Fruit fly (Drosophila melanogaster) whole organism, prepupa: ENCODE results near the gene Gss2.

ENCODE experiments used
- Blimp-1 ChIP-seq: fragments of 200-800 bp; sonication (Bioruptor generic); optimal IDR thresholded peaks from 3 replicates; lab custom pipeline; 2017; ENCODE audit warnings: missing biosample characterization, missing genetic modification characterization, mild to moderate bottlenecking, moderate library complexity, missing genetic modification reagents
- CG10631 ChIP-seq: fragments of 200-800 bp; sonication (Bioruptor generic); optimal IDR thresholded peaks from 2 replicates; lab custom pipeline; 2016; ENCODE audit warnings: missing biosample characterization, missing genetic modification characterization
- CG10669 ChIP-seq: fragments of 200-800 bp; sonication (Bioruptor generic); optimal IDR thresholded peaks from 3 replicates; lab custom pipeline; 2018; ENCODE audit warnings: missing biosample characterization, mild to moderate bottlenecking, missing genetic modification characterization, moderate library complexity
- CG11294 ChIP-seq: fragments of 200-800 bp; sonication (Bioruptor generic); IDR thresholded peaks from 2 replicates; pipeline ENCODE4 v1.3.6; 2022; ENCODE audit warnings: missing biosample characterization, missing genetic modification characterization
- CG11762 ChIP-seq: fragments of 200-800 bp; sonication (Bioruptor generic); optimal IDR thresholded peaks from 3 replicates; lab custom pipeline; 2016; ENCODE audit warnings: missing biosample characterization, missing genetic modification characterization; ENCODE audit not compliant: insufficient read depth
- CG15336 ChIP-seq: fragments of 200-800 bp; sonication (Bioruptor generic); IDR thresholded peaks from 2 replicates; pipeline ENCODE4 v1.3.6; 2022; ENCODE audit warnings: missing biosample characterization, missing genetic modification characterization
- CG1621 ChIP-seq: fragments of 200-800 bp; sonication (Bioruptor generic); optimal IDR thresholded peaks from 3 replicates; lab custom pipeline; 2018; ENCODE audit warnings: missing biosample characterization, mild to moderate bottlenecking, missing genetic modification characterization
- CG16779 ChIP-seq: fragments of 200-800 bp; sonication (Bioruptor generic); optimal IDR thresholded peaks from 3 replicates; lab custom pipeline; 2017; ENCODE audit warnings: missing biosample characterization, mild to moderate bottlenecking, missing genetic modification characterization
- CG31627 ChIP-seq: fragments of 200-800 bp; sonication (Bioruptor generic); optimal IDR thresholded peaks from 3 replicates; lab custom pipeline; 2016; ENCODE audit warnings: missing biosample characterization, missing genetic modification characterization
- CG34406 ChIP-seq: fragments of 200-800 bp; sonication (Bioruptor generic); optimal IDR thresholded peaks from 3 replicates; lab custom pipeline; 2016; ENCODE audit warnings: missing biosample characterization, missing genetic modification characterization
- CG6163 ChIP-seq: fragments of 200-800 bp; sonication (Bioruptor generic); IDR thresholded peaks from 3 replicates; pipeline ENCODE4 v1.3.6; 2022; ENCODE audit warnings: missing biosample characterization, missing genetic modification characterization
- CG6276 ChIP-seq: fragments of 200-800 bp; sonication (Bioruptor generic); optimal IDR thresholded peaks from 2 replicates; lab custom pipeline; 2017; ENCODE audit warnings: missing biosample characterization, mild to moderate bottlenecking, missing genetic modification characterization
- CG6854 ChIP-seq: fragments of 200-800 bp; sonication (Bioruptor generic); optimal IDR thresholded peaks from 2 replicates; lab custom pipeline; 2017; ENCODE audit warnings: missing biosample characterization, mild to moderate bottlenecking, missing genetic modification characterization
- CG7368 ChIP-seq: fragments of 200-800 bp; sonication (Bioruptor generic); optimal IDR thresholded peaks from 3 replicates; lab custom pipeline; 2016; ENCODE audit warnings: missing biosample characterization, missing genetic modification characterization
- CG8119 ChIP-seq: fragments of 200-800 bp; sonication (Bioruptor generic); IDR thresholded peaks from 3 replicates; pipeline ENCODE4 v1.3.6; 2022; ENCODE audit warnings: missing biosample characterization, missing genetic modification characterization
- CG8319 ChIP-seq: fragments of 200-800 bp; sonication (Bioruptor generic); optimal IDR thresholded peaks from 3 replicates; lab custom pipeline; 2016; ENCODE audit warnings: missing biosample characterization, missing genetic modification characterization
- CG8632 ChIP-seq: fragments of 200-800 bp; sonication (Bioruptor generic); optimal IDR thresholded peaks from 3 replicates; lab custom pipeline; 2016; ENCODE audit warnings: missing biosample characterization, missing genetic modification characterization
- Eip78C ChIP-seq: fragments of 200-800 bp; sonication (Bioruptor generic); peaks from one replicate; lab custom pipeline; 2016; ENCODE audit warnings: missing biosample characterization, missing genetic modification characterization
- Eip93F ChIP-seq: fragments of 200-800 bp; sonication (Bioruptor generic); optimal IDR thresholded peaks from 2 replicates; lab custom pipeline; 2016; ENCODE audit warnings: missing biosample characterization, mild to moderate bottlenecking, missing genetic modification characterization
- Ets96B ChIP-seq: fragments of 200-800 bp; optimal IDR thresholded peaks from 2 replicates; lab custom pipeline; 2019; ENCODE audit warnings: missing biosample characterization, mild to moderate bottlenecking, missing genetic modification characterization, moderate library complexity
- Gug ChIP-seq: fragments of 200-800 bp; sonication (Bioruptor generic); IDR thresholded peaks from 2 replicates; pipeline ENCODE4 v1.3.6; 2022; ENCODE audit warnings: missing biosample characterization, missing genetic modification characterization
- Hr38 ChIP-seq: sonication (Bioruptor generic); optimal IDR thresholded peaks from 2 replicates; lab custom pipeline; 2016; ENCODE audit warnings: missing biosample characterization, missing genetic modification characterization
- Hr39 ChIP-seq: fragments of 200-800 bp; sonication (Bioruptor generic); optimal IDR thresholded peaks from 2 replicates; lab custom pipeline; 2016; ENCODE audit warnings: missing biosample characterization, missing genetic modification characterization
- Lpt ChIP-seq: fragments of 200-800 bp; sonication (Bioruptor generic); optimal IDR thresholded peaks from 3 replicates; lab custom pipeline; 2016; ENCODE audit warnings: missing biosample characterization, missing genetic modification characterization
- OdsH ChIP-seq: fragments of 200-800 bp; sonication (Bioruptor generic); optimal IDR thresholded peaks from 3 replicates; lab custom pipeline; 2016; ENCODE audit warnings: missing biosample characterization, missing genetic modification characterization
- Smox ChIP-seq: fragments of 200-800 bp; sonication (Bioruptor generic); optimal IDR thresholded peaks from 3 replicates; lab custom pipeline; 2016; ENCODE audit warnings: missing biosample characterization, missing genetic modification characterization
- Sox102F ChIP-seq: fragments of 200-800 bp; sonication (Bioruptor generic); optimal IDR thresholded peaks from 2 replicates; lab custom pipeline; 2016; ENCODE audit warnings: missing biosample characterization, mild to moderate bottlenecking, missing genetic modification characterization
- Sox14 ChIP-seq: fragments of 200-800 bp; sonication (Bioruptor generic); optimal IDR thresholded peaks from 3 replicates; lab custom pipeline; 2016; ENCODE audit warnings: missing biosample characterization, missing genetic modification characterization
- Sox15 ChIP-seq: fragments of 200-800 bp; sonication (Bioruptor generic); optimal IDR thresholded peaks from 3 replicates; lab custom pipeline; 2016; ENCODE audit warnings: missing biosample characterization, missing genetic modification characterization
- acj6 ChIP-seq: fragments of 200-800 bp; sonication (Bioruptor generic); optimal IDR thresholded peaks from 3 replicates; lab custom pipeline; 2016; ENCODE audit warnings: missing biosample characterization, missing genetic modification characterization
- cyc ChIP-seq: fragments of 200-800 bp; sonication (Bioruptor generic); optimal IDR thresholded peaks from 3 replicates; lab custom pipeline; 2016; ENCODE audit warnings: missing biosample characterization, missing genetic modification characterization
- dac ChIP-seq: fragments of 200-800 bp; sonication (Bioruptor generic); optimal IDR thresholded peaks from 2 replicates; lab custom pipeline; 2017; ENCODE audit warnings: missing biosample characterization, mild to moderate bottlenecking, missing genetic modification characterization
- dsx ChIP-seq: fragments of 200-800 bp; optimal IDR thresholded peaks from 3 replicates; lab custom pipeline; 2019; ENCODE audit warnings: missing biosample characterization, mild to moderate bottlenecking, missing genetic modification characterization, moderate library complexity; ENCODE audit not compliant: poor library complexity, severe bottlenecking
- eg ChIP-seq: fragments of 200-800 bp; sonication (Bioruptor generic); IDR thresholded peaks from 3 replicates; pipeline ENCODE4 v1.3.6; 2022; ENCODE audit warnings: missing biosample characterization, missing genetic modification characterization
- esn ChIP-seq: fragments of 200-800 bp; sonication (Bioruptor generic); optimal IDR thresholded peaks from 2 replicates; lab custom pipeline; 2016; ENCODE audit warnings: missing biosample characterization, mild to moderate bottlenecking, missing genetic modification characterization, moderate library complexity
- fd59A ChIP-seq: fragments of 200-800 bp; sonication (Bioruptor generic); optimal IDR thresholded peaks from 2 replicates; lab custom pipeline; 2017; ENCODE audit warnings: missing biosample characterization, mild to moderate bottlenecking, missing genetic modification characterization, missing genetic modification reagents
- fd85E ChIP-seq: fragments of 200-800 bp; sonication (Bioruptor generic); optimal IDR thresholded peaks from 3 replicates; lab custom pipeline; 2016; ENCODE audit warnings: missing biosample characterization, missing genetic modification characterization
- lz ChIP-seq: fragments of 200-800 bp; sonication (Bioruptor generic); optimal IDR thresholded peaks from 3 replicates; lab custom pipeline; 2016; ENCODE audit warnings: missing biosample characterization, missing genetic modification characterization
- net ChIP-seq: fragments of 200-800 bp; sonication (Bioruptor generic); optimal IDR thresholded peaks from 3 replicates; lab custom pipeline; 2016; ENCODE audit warnings: missing biosample characterization, missing genetic modification characterization
- pdm3 ChIP-seq: fragments of 200-800 bp; sonication (Bioruptor generic); optimal IDR thresholded peaks from 3 replicates; lab custom pipeline; 2016; ENCODE audit warnings: missing biosample characterization, missing genetic modification characterization
- salr ChIP-seq, 2 experiments: fragments of 200-800 bp; sonication (Bioruptor generic); optimal IDR thresholded peaks; 3 replicates each; lab custom pipeline; 2016 to 2018; ENCODE audit warnings: missing biosample characterization in 2 of 2, missing genetic modification characterization in 2 of 2, mild to moderate bottlenecking in 1 of 2
- spab ChIP-seq: fragments of 200-800 bp; sonication (Bioruptor generic); optimal IDR thresholded peaks from 2 replicates; lab custom pipeline; 2017; ENCODE audit warnings: missing biosample characterization, mild to moderate bottlenecking, missing genetic modification characterization, missing genetic modification reagents
- ss ChIP-seq, 2 experiments: fragments of 200-800 bp; sonication (Bioruptor generic); optimal IDR thresholded peaks; 2 replicates in 1 of 2; 3 replicates in 1 of 2; lab custom pipeline; 2017 to 2018; ENCODE audit warnings: mild to moderate bottlenecking in 2 of 2, missing biosample characterization in 2 of 2, missing genetic modification characterization in 2 of 2, moderate library complexity in 1 of 2
- svp ChIP-seq: fragments of 200-800 bp; sonication (Bioruptor generic); peaks from one replicate; lab custom pipeline; 2016; ENCODE audit warnings: missing biosample characterization, missing genetic modification characterization
- topi ChIP-seq: fragments of 200-800 bp; sonication (Bioruptor generic); optimal IDR thresholded peaks from 3 replicates; lab custom pipeline; 2016; ENCODE audit warnings: missing biosample characterization, missing genetic modification characterization
- vri ChIP-seq: fragments of 200-800 bp; sonication (Bioruptor generic); optimal IDR thresholded peaks from 3 replicates; lab custom pipeline; 2016; ENCODE audit warnings: missing biosample characterization, mild to moderate bottlenecking, missing genetic modification characterization

Gene Gss2

dm6 chrX:17879211-17879897, 20.1 kb upstream of the Gss2 start (continued):
- no peak for TF ChIP-seq CG6854 (GFP tag; lab: Kevin White, UChicago)
- peak; percentile 20 for TF ChIP-seq CG7368 (GFP tag; lab: Kevin White, UChicago)
- peak; percentile 22 for TF ChIP-seq Lpt (GFP tag; lab: Kevin White, UChicago)
- peak; percentile 52 for TF ChIP-seq Gug (GFP tag; lab: Robert Waterston, UW)
- peak; percentile 72 for TF ChIP-seq Sox102F (GFP tag; lab: Kevin White, UChicago)
- TF ChIP-seq Hr38 (GFP tag; lab: Kevin White, UChicago): no peak
- peak; percentile 91 for TF ChIP-seq Eip78C
- TF ChIP-seq Blimp-1 (GFP tag; lab: Kevin White, UChicago): peak; percentile 14
- peak; percentile 52 for TF ChIP-seq cyc (GFP tag; lab: Kevin White, UChicago)
- peak; percentile 58 for TF ChIP-seq OdsH (GFP tag; lab: Kevin White, UChicago)
- peak; percentile 72 for TF ChIP-seq Smox (GFP tag; lab: Kevin White, UChicago)
- TF ChIP-seq svp (GFP tag; lab: Kevin White, UChicago): peak; percentile 69
- peak; percentile 69 for TF ChIP-seq CG8632 (GFP tag; lab: Kevin White, UChicago)
- peak; percentile 0 for TF ChIP-seq CG11762
- peak; percentile 58 for TF ChIP-seq CG6163 (GFP tag; lab: Robert Waterston, UW)

dm6 chrX:17880269-17880889, 19.1 kb upstream of the Gss2 start:
- TF ChIP-seq Gug (GFP tag; lab: Robert Waterston, UW): peak; percentile 89
- peak; percentile 75 for TF ChIP-seq Ets96B (tag; lab: Kevin White, UChicago)
- TF ChIP-seq Sox102F (GFP tag; lab: Kevin White, UChicago): peak; percentile 93
- TF ChIP-seq acj6 (GFP tag; lab: Kevin White, UChicago): peak; percentile 91
- peak; percentile 92 for TF ChIP-seq Eip93F (GFP tag; lab: Kevin White, UChicago)
- TF ChIP-seq CG10669 (GFP tag; lab: Kevin White, UChicago): peak; percentile 77
- peak; percentile 97 for TF ChIP-seq svp (GFP tag; lab: Kevin White, UChicago)
- TF ChIP-seq CG6163 (GFP tag; lab: Robert Waterston, UW): peak; percentile 92
- peak; percentile 79 for TF ChIP-seq CG7368 (GFP tag; lab: Kevin White, UChicago)
- TF ChIP-seq pdm3 (GFP tag; lab: Kevin White, UChicago): peak; percentile 96
- peak; percentile 97 for TF ChIP-seq eg
- peak; percentile 75 for TF ChIP-seq dsx (GFP tag; lab: Kevin White, UChicago)
- peak; percentile 94 for TF ChIP-seq Sox14 (GFP tag; lab: Kevin White, UChicago)
- peak; percentile 97 for TF ChIP-seq Hr39 (GFP tag; lab: Kevin White, UChicago)
- peak; percentile 53 for TF ChIP-seq fd85E (GFP tag; lab: Kevin White, UChicago)
- peak; percentile 93 for TF ChIP-seq vri
- peak; percentile 65 for TF ChIP-seq CG6854 (GFP tag; lab: Kevin White, UChicago)
- TF ChIP-seq CG6276: peak; percentile 89
- TF ChIP-seq CG15336 (GFP tag; lab: Robert Waterston, UW): peak; percentile 89
- peak; percentile 89 for TF ChIP-seq CG11294 (GFP tag; lab: Robert Waterston, UW)
- TF ChIP-seq esn (GFP tag; lab: Kevin White, UChicago): peak; percentile 94
- peak; percentile 80 for TF ChIP-seq CG11762
- peak; percentile 85 for TF ChIP-seq Sox15 (GFP tag; lab: Kevin White, UChicago)
- peak; percentile 96 for TF ChIP-seq lz (GFP tag; lab: Kevin White, UChicago)
- TF ChIP-seq salr (GFP tag; optimal IDR thresholded peaks at IDR 0.05; lab: Kevin White, UChicago): peak; percentile 79 to 80
- peak; percentile 54 to 80 for TF ChIP-seq ss (GFP tag; optimal IDR thresholded peaks at IDR 0.05; lab: Kevin White, UChicago)
- peak; percentile 76 for TF ChIP-seq fd59A (GFP tag; lab: Kevin White, UChicago)
- TF ChIP-seq OdsH (GFP tag; lab: Kevin White, UChicago): peak; percentile 93
- peak; percentile 47 for TF ChIP-seq spab (GFP tag; lab: Kevin White, UChicago)
- TF ChIP-seq Hr38 (GFP tag; lab: Kevin White, UChicago): peak; percentile 58
- peak; percentile 77 for TF ChIP-seq CG8319 (GFP tag; lab: Kevin White, UChicago)
- peak; percentile 88 for TF ChIP-seq CG10631 (GFP tag; lab: Kevin White, UChicago)
- peak; percentile 92 for TF ChIP-seq topi (GFP tag; lab: Kevin White, UChicago)
- TF ChIP-seq CG16779 (tag; lab: Kevin White, UChicago): peak; percentile 64
- peak; percentile 92 for TF ChIP-seq CG8119 (GFP tag; lab: Robert Waterston, UW)
- TF ChIP-seq CG31627 (GFP tag; lab: Kevin White, UChicago): peak; percentile 97
- peak; percentile 86 for TF ChIP-seq net (GFP tag; lab: Kevin White, UChicago)
- TF ChIP-seq CG1621: peak; percentile 77
- TF ChIP-seq dac (GFP tag; lab: Kevin White, UChicago): peak; percentile 87
- peak; percentile 85 for TF ChIP-seq CG34406 (GFP tag; lab: Kevin White, UChicago)
